Worm (Caenorhabditis elegans): ENCODE data around the gene Y47D3A.14.
A peak's percentile ranks its signal among the peaks of the same experiment; 100 is the strongest.
"Not testable (repeated sequence)": the region's sequence is repeated elsewhere in the genome, so short reads cannot be mapped to it uniquely, and the experiment has no call there.

Y47D3A.14 gene

DNA sequence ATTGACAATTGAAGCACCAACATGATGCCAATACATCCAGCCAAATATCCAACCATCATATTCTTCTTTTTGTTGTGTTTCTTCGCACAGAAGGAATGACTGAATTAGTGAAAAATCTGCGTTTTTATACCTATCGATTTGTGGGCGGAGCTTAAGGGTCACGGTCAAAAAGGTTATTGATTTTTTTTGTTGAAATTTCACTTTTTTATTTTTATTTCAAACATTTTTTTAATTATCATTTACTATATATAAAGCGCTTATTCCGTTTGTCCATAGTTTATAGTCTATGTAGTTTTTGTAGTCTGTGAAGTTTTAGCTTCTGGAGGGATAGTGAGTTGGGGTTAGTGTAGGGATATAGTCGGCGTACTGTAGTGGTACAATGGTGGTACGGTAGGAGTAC is 12.7 kb downstream of the Y47D3A.14 start, which contains the start of gene Y47D3A.13:
TSS of gene Y47D3A.13 (minus strand) at position 101 of the 400 bp plus-strand sequence.
- TF ChIP-seq ets-4 (tag; optimal IDR thresholded peaks at IDR 0.05); ceh-19 (GFP tag; optimal IDR thresholded peaks at IDR 0.05); ahr-1 (tag; optimal IDR thresholded peaks at IDR 0.05): not testable (repeated sequence)

DNA sequence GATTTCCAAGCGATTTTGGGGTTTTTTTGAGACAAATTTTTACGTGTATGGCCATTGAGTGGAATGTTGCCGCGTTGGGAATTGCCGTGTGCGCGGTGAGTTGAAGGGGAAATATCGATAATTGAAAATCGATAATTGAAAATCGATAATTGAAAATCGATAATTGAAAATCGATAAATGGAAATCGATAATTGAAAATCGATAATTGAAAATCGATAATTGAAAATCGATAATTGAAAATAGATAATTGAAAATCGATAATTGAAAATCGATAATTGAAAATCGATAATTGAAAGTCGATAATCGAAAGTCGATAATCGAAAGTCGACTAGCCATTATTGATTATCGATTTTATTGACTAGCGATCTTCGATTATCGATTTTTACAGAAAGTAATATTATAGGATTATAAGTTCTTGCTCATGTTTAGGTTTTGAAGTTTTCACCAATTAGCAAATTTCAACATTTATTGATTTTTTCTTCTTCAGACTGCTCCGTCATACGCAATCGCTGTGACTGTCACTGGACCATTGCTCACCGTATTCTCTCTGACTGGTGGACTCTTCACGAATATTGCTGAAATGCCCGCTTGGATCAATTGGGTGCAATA is 15.0 kb downstream of the Y47D3A.14 start:
- TF ChIP-seq ceh-48 (tag; optimal IDR thresholded peaks at IDR 0.05) (peak; percentile 58), ahr-1 (tag; optimal IDR thresholded peaks at IDR 0.05) (no peak)

DNA sequence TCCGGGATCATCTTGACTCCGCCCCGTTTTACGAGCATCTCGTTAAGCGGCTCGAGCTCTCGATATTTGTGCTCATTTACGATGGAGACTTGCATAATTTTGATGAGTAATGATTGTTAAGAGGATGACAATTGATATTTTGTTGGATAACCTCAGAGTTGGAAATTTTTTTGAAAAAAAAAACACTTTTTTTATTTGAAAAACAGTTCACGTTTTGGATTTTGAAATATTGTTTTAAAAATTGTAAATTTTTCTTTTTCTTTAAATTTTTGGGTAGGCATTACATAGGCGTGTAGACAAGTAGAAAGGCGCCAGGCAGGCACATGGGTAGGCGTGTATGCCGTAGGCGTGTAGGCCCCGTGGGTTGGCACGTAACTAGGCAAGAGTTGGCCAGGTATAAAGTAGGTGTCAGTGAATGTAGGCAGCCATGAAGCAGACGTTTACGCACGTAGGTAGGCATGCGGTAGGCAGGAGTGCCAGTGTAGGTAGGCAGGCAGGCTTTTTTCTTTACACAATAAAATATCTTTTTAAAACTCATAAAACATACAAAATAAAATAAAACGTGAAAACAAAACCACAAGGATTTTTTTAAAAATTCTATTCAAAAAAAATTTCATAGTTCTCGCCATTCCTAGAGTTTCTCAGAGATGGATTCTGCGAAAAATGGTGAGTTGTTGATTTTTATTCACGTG is 18.4 kb downstream of the Y47D3A.14 start, which contains the start of the genes tbx-34 and wht-8:
TSS of gene tbx-34 (minus strand) at position 101 of the 692 bp plus-strand sequence.
TSS of gene wht-8 (plus strand) at position 642 of the 692 bp plus-strand sequence.
- TF ChIP-seq nfya-1 (tag; optimal IDR thresholded peaks at IDR 0.05), result no peak

DNA sequence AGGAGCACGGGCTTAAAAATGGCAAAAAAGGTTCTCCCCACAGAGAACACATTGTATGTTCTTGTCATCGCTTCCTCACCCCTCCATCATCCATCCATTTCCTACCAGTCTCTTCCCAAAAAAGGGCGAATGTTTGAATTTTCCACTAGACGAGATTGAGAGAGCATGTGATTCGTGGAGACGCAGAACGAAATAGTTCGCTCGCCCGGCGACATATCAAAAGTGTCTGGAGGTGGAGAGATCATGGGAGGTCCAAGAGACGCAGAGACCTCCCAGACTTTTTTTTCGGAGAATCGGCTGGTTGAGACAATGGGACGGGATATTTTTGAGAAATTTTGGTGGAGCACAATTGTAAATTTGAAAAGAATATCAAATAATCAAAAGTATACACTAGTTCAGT is 28.3 kb downstream of the Y47D3A.14 start:
- no peak for TF ChIP-seq gmeb-2 (tag; optimal IDR thresholded peaks at IDR 0.05)
- no peak for TF ChIP-seq rnt-1 (tag; optimal IDR thresholded peaks at IDR 0.05)
- TF ChIP-seq mec-3 (tag; optimal IDR thresholded peaks at IDR 0.05; ENCODE audit: borderline replicate concordance), result no peak
- TF ChIP-seq ets-4 (tag; optimal IDR thresholded peaks at IDR 0.05), result no peak
- TF ChIP-seq ceh-19 (GFP tag; optimal IDR thresholded peaks at IDR 0.05), result no peak

DNA sequence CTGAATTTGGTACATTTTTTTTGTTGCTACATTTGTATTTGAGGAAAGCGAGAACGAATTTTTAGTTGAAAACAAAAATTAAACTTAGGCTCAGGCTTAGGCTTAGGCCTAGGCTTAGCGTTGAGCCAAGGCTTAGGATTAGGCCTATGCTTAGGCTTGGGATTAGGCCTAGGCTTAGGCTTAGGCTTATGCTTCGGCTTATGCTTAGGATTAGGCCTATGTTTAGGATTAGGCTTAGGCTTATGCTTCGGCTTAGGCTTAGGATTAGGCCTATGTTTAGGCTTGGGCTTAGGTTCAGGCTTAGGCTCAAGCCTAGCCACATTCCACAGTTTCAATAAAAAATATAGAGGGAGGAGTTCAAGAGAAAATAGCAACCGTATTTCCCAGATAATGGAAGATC is 28.8 kb downstream of the Y47D3A.14 start:
- TF ChIP-seq unc-55 (GFP tag; optimal IDR thresholded peaks at IDR 0.05), result no peak
- no peak for TF ChIP-seq elt-4 (tag; optimal IDR thresholded peaks at IDR 0.05)
- TF ChIP-seq dve-1 (tag; optimal IDR thresholded peaks at IDR 0.05), result peak; percentile 96
- TF ChIP-seq nhr-232 (tag; optimal IDR thresholded peaks at IDR 0.05), result no peak
- no peak for TF ChIP-seq pax-1 (tag; optimal IDR thresholded peaks at IDR 0.05)
- no peak for TF ChIP-seq F13H6.1 (tag; optimal IDR thresholded peaks at IDR 0.05)
- TF ChIP-seq lin-11 (tag; optimal IDR thresholded peaks at IDR 0.05), result no peak

DNA sequence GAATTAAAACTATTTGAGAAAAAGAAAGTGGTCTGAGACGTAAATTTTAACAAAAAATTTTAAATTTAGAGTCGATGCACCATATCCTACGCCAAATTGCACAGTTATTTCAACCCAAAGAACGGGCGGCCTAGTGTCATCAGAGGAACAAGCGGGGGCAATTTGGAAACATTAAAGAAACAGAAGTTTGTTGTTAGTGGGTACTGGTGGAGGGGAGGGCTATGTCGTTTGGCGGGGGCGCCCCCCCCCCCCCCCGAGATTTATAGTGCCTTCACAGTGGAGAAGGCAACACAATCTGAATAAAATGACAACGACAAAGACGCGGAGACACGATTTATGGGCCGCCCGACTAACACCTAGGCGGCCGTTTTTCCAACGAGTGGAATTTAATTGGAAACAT is 29.8 kb downstream of the Y47D3A.14 start:
- TF ChIP-seq npax-4 (tag; optimal IDR thresholded peaks at IDR 0.05) (no peak), F13H6.1 (tag; optimal IDR thresholded peaks at IDR 0.05) (no peak), ztf-16 (tag; optimal IDR thresholded peaks at IDR 0.05) (no peak), unc-3 (GFP tag; conservative IDR thresholded peaks at IDR 0.05) (no peak), unc-3 (tag; optimal IDR thresholded peaks at IDR 0.05) (no peak), madf-2 (tag; optimal IDR thresholded peaks at IDR 0.05) (no peak)

DNA sequence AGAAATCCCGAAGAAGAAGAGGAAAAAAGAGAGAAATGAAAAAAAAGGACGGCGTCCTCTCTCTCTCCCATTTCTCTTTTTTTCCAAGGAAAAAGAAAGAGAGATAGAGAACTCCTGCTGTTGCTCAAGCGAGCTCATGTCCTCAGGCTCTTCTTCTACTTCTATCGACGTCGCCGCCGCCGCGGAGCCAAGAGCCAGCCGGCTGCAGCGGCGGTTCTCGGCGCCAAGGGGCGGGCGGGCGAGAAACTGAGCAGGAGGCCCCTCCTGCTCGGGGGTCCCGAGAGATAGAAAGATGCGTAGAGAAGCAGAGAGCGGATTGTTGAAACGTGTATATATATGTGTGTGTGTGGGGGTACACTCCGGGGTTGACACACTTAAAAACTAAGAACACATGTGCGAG is 33.7 kb downstream of the Y47D3A.14 start:
- TF ChIP-seq ceh-19 (GFP tag; optimal IDR thresholded peaks at IDR 0.05), result no peak
- TF ChIP-seq ref-2 (tag; optimal IDR thresholded peaks at IDR 0.05), result no peak
- no peak for TF ChIP-seq elt-4 (tag; optimal IDR thresholded peaks at IDR 0.05)
- TF ChIP-seq ceh-34 (tag; optimal IDR thresholded peaks at IDR 0.05), result peak; percentile 20
- TF ChIP-seq ahr-1 (tag; optimal IDR thresholded peaks at IDR 0.05), result no peak
- TF ChIP-seq mec-3 (tag; optimal IDR thresholded peaks at IDR 0.05; ENCODE audit: borderline replicate concordance), result no peak
- TF ChIP-seq nfya-1 (tag; optimal IDR thresholded peaks at IDR 0.05), result peak; percentile 21
- no peak for TF ChIP-seq ztf-16 (tag; optimal IDR thresholded peaks at IDR 0.05)
- TF ChIP-seq hlh-30 (tag; optimal IDR thresholded peaks at IDR 0.05; ENCODE audit: insufficient read depth), result no peak
- no peak for TF ChIP-seq fkh-6 (tag; optimal IDR thresholded peaks at IDR 0.05)
- no peak for TF ChIP-seq ceh-48 (tag; optimal IDR thresholded peaks at IDR 0.05)
- no peak for TF ChIP-seq C38D4.7 (GFP tag; optimal IDR thresholded peaks at IDR 0.05)
- TF ChIP-seq ceh-18 (tag; optimal IDR thresholded peaks at IDR 0.05), result peak; percentile 33
- no peak for TF ChIP-seq eyg-1 (tag; optimal IDR thresholded peaks at IDR 0.05)
- no peak for TF ChIP-seq ceh-24 (tag; optimal IDR thresholded peaks at IDR 0.05)
- peak; percentile 8 for TF ChIP-seq pat-9 (tag; optimal IDR thresholded peaks at IDR 0.05)
